Worm (Caenorhabditis elegans) whole organism, young adult: Measurements from ENCODE around the gene spp-4.

Source experiments
- B0035.1 ChIP-seq: sonication (generic microtip); optimal IDR thresholded peaks from 2 replicates; lab custom pipeline; 2016; ENCODE audit warnings: missing genetic modification characterization, mild to moderate bottlenecking, missing compliant biosample characterization, missing genotype, missing genetic modification reagents
- C17E4.6 ChIP-seq: fragments of 200-800 bp; sonication (Bioruptor generic); IDR thresholded peaks from 2 replicates; pipeline ENCODE4 v1.3.6; 2022; ENCODE audit warnings: missing genetic modification reagents, missing genetic modification characterization, missing compliant biosample characterization
- F23B12.7 ChIP-seq: sonication (generic microtip); optimal IDR thresholded peaks from 2 replicates; lab custom pipeline; 2017; ENCODE audit warnings: missing genetic modification characterization, mild to moderate bottlenecking, missing compliant biosample characterization, antibody characterized with exemption, moderate library complexity; ENCODE audit not compliant: insufficient read depth
- F49E8.2 ChIP-seq: sonication (generic microtip); optimal IDR thresholded peaks from 3 replicates; lab custom pipeline; 2017; ENCODE audit warnings: missing genetic modification characterization, mild to moderate bottlenecking, missing compliant biosample characterization, antibody characterized with exemption, moderate library complexity; ENCODE audit not compliant: insufficient read depth
- F57C9.4 ChIP-seq: sonication (generic microtip); optimal IDR thresholded peaks from 2 replicates; lab custom pipeline; 2017; ENCODE audit warnings: mild to moderate bottlenecking, missing genetic modification characterization, missing compliant biosample characterization
- T07F8.4 ChIP-seq: sonication (generic microtip); optimal IDR thresholded peaks from 2 replicates; lab custom pipeline; 2016; ENCODE audit warnings: mild to moderate bottlenecking, missing genetic modification characterization, moderate library complexity, missing compliant biosample characterization
- Y56A3A.18 ChIP-seq: fragments of 200-800 bp; sonication (Bioruptor generic); IDR thresholded peaks from 2 replicates; pipeline ENCODE4 v1.3.6; 2022; ENCODE audit warnings: missing genetic modification reagents, missing genetic modification characterization, missing compliant biosample characterization
- Y67H2A.10 ChIP-seq: fragments of 200-800 bp; sonication (Bioruptor generic); conservative IDR thresholded peaks from 2 replicates; pipeline ENCODE4 v1.3.6; 2022; ENCODE audit warnings: missing genetic modification reagents, missing genetic modification characterization, missing compliant biosample characterization
- Y79H2A.3 ChIP-seq: fragments of 200-800 bp; sonication (Bioruptor generic); conservative IDR thresholded peaks from 2 replicates; pipeline ENCODE4 v1.3.6; 2022; ENCODE audit warnings: missing genetic modification reagents, missing genetic modification characterization, missing compliant biosample characterization
- Y95B8A.8 ChIP-seq: fragments of 200-800 bp; sonication (Bioruptor generic); IDR thresholded peaks from 2 replicates; pipeline ENCODE4 v1.3.6; 2022; ENCODE audit warnings: missing genetic modification reagents, missing genetic modification characterization, missing compliant biosample characterization
- ZK185.1 ChIP-seq: sonication (generic microtip); optimal IDR thresholded peaks from 2 replicates; lab custom pipeline; 2016; ENCODE audit warnings: mild to moderate bottlenecking, missing genetic modification characterization, missing compliant biosample characterization; ENCODE audit not compliant: poor library complexity, severe bottlenecking
- aptf-3 ChIP-seq: fragments of 200-800 bp; sonication (Bioruptor generic); IDR thresholded peaks from 2 replicates; pipeline ENCODE4 v1.3.6; 2022; ENCODE audit warnings: missing genetic modification characterization, missing compliant biosample characterization
- atf-7 ChIP-seq: sonication (generic microtip); optimal IDR thresholded peaks from 2 replicates; lab custom pipeline; 2017; ENCODE audit warnings: mild to moderate bottlenecking, missing genetic modification characterization, missing compliant biosample characterization
- athp-1 ChIP-seq: sonication (generic microtip); optimal IDR thresholded peaks from 2 replicates; lab custom pipeline; 2017; ENCODE audit warnings: mild to moderate bottlenecking, missing genetic modification characterization, missing compliant biosample characterization
- bed-1 ChIP-seq: fragments of 200-800 bp; sonication (Bioruptor generic); IDR thresholded peaks from 2 replicates; pipeline ENCODE4 v1.3.6; 2022; ENCODE audit warnings: missing genetic modification reagents, missing genetic modification characterization, missing compliant biosample characterization
- ccch-3 ChIP-seq: fragments of 200-800 bp; sonication (Bioruptor generic); optimal IDR thresholded peaks from 2 replicates; lab custom pipeline; 2018; ENCODE audit warnings: mild to moderate bottlenecking, missing genetic modification characterization, missing compliant biosample characterization
- cebp-2 ChIP-seq: fragments of 200-800 bp; sonication (Bioruptor generic); IDR thresholded peaks from 2 replicates; pipeline ENCODE4 v1.3.6; 2022; ENCODE audit warnings: missing genetic modification characterization, missing compliant biosample characterization
- ceh-91 ChIP-seq: fragments of 200-800 bp; sonication (Bioruptor generic); IDR thresholded peaks from 2 replicates; pipeline ENCODE4 v1.3.6; 2022; ENCODE audit warnings: missing genetic modification reagents, missing genetic modification characterization, missing compliant biosample characterization
- dox-1 ChIP-seq: fragments of 200-800 bp; sonication (Bioruptor generic); IDR thresholded peaks from 2 replicates; pipeline ENCODE4 v1.3.6; 2022; ENCODE audit warnings: missing genetic modification reagents, missing genetic modification characterization, missing compliant biosample characterization
- dpl-1 ChIP-seq: fragments of 150-350 bp; optimal IDR thresholded peaks from 2 replicates; lab custom pipeline; 2014; ENCODE audit warnings: missing biosample characterization, missing genetic modification reagents, missing genetic modification characterization
- efl-1 ChIP-seq: fragments of 150-350 bp; optimal IDR thresholded peaks from 2 replicates; lab custom pipeline; 2014; ENCODE audit warnings: missing biosample characterization, missing genetic modification reagents, missing genetic modification characterization
- hrde-1 ChIP-seq: sonication (generic microtip); optimal IDR thresholded peaks from 2 replicates; lab custom pipeline; 2016; ENCODE audit warnings: missing genetic modification characterization, mild to moderate bottlenecking, missing compliant biosample characterization, moderate library complexity, missing genotype, missing genetic modification reagents, borderline replicate concordance
- hsf-1 ChIP-seq: fragments of 200-800 bp; sonication (Bioruptor generic); IDR thresholded peaks from 2 replicates; pipeline ENCODE4 v1.3.6; 2022; ENCODE audit warnings: missing genetic modification reagents, missing genetic modification characterization, missing compliant biosample characterization
- let-607 ChIP-seq, 2 experiments: fragments of 200-800 bp in 1 of 2; sonication (Bioruptor generic) in 1 of 2; sonication (generic microtip) in 1 of 2; optimal IDR thresholded peaks; 2 replicates each; lab custom pipeline; 2016 to 2018; ENCODE audit warnings: mild to moderate bottlenecking in 2 of 2, missing compliant biosample characterization in 2 of 2, missing genetic modification characterization in 2 of 2, moderate library complexity in 2 of 2, missing genotype in 1 of 2
- lin-26 ChIP-seq: fragments of 200-800 bp; sonication (Bioruptor generic); IDR thresholded peaks from 2 replicates; pipeline ENCODE4 v1.3.6; 2022; ENCODE audit warnings: missing genetic modification reagents, missing genetic modification characterization, missing compliant biosample characterization
- lin-40 ChIP-seq: sonication (generic microtip); optimal IDR thresholded peaks from 2 replicates; lab custom pipeline; 2016; ENCODE audit warnings: missing genetic modification characterization, mild to moderate bottlenecking, missing compliant biosample characterization, missing genotype, missing genetic modification reagents
- madf-6 ChIP-seq: fragments of 200-800 bp; sonication (Bioruptor generic); IDR thresholded peaks from 2 replicates; pipeline ENCODE4 v1.3.6; 2022; ENCODE audit warnings: missing genetic modification reagents, missing genetic modification characterization, missing compliant biosample characterization
- madf-8 ChIP-seq: fragments of 200-800 bp; sonication (Bioruptor generic); conservative IDR thresholded peaks from 2 replicates; pipeline ENCODE4 v1.3.6; 2022; ENCODE audit warnings: missing genetic modification reagents, missing genetic modification characterization, missing compliant biosample characterization
- mel-28 ChIP-seq: sonication (generic microtip); optimal IDR thresholded peaks from 2 replicates; lab custom pipeline; 2016; ENCODE audit warnings: borderline replicate concordance, mild to moderate bottlenecking, missing genetic modification characterization, missing compliant biosample characterization
- nfyb-1 ChIP-seq: fragments of 200-800 bp; sonication (Bioruptor generic); IDR thresholded peaks from 2 replicates; pipeline ENCODE4 v1.3.6; 2022; ENCODE audit warnings: missing genetic modification reagents, missing genetic modification characterization, missing compliant biosample characterization
- nhr-179 ChIP-seq: sonication (generic microtip); optimal IDR thresholded peaks from 2 replicates; lab custom pipeline; 2016; ENCODE audit warnings: mild to moderate bottlenecking, missing genetic modification characterization, missing compliant biosample characterization
- nhr-27 ChIP-seq: fragments of 200-800 bp; sonication (Bioruptor generic); optimal IDR thresholded peaks from 2 replicates; lab custom pipeline; 2018; ENCODE audit warnings: mild to moderate bottlenecking, missing genetic modification characterization, moderate library complexity, missing compliant biosample characterization
- nhr-90 ChIP-seq: sonication (generic microtip); optimal IDR thresholded peaks from 2 replicates; lab custom pipeline; 2016; ENCODE audit warnings: missing genotype, mild to moderate bottlenecking, missing genetic modification characterization, missing compliant biosample characterization
- pbrm-1 ChIP-seq: fragments of 200-800 bp; sonication (Bioruptor generic); IDR thresholded peaks from 2 replicates; pipeline ENCODE4 v1.3.6; 2022; ENCODE audit warnings: missing genetic modification reagents, missing genetic modification characterization, missing compliant biosample characterization
- rcor-1 ChIP-seq: fragments of 200-800 bp; sonication (Bioruptor generic); IDR thresholded peaks from 2 replicates; pipeline ENCODE4 v1.3.6; 2022; ENCODE audit warnings: missing genetic modification reagents, missing genetic modification characterization, missing compliant biosample characterization
- snpc-3.4 ChIP-seq: sonication (generic microtip); optimal IDR thresholded peaks from 2 replicates; lab custom pipeline; 2017; ENCODE audit warnings: missing genetic modification characterization, mild to moderate bottlenecking, missing compliant biosample characterization, antibody characterized with exemption, moderate library complexity, missing genotype, missing genetic modification reagents
- snpc-4 ChIP-seq, 5 experiments: fragments of 150-350 bp in 1 of 5; sonication (generic microtip) in 4 of 5; optimal IDR thresholded peaks; 2 replicates each; lab custom pipeline; 2014 to 2018; ENCODE audit warnings: missing genetic modification characterization in 5 of 5, missing biosample characterization in 3 of 5, antibody characterized with exemption in 2 of 5, mild to moderate bottlenecking in 2 of 5, missing compliant biosample characterization in 2 of 5, missing genotype in 2 of 5, moderate library complexity in 2 of 5, missing genetic modification reagents in 1 of 5
- somi-1 ChIP-seq: fragments of 200-800 bp; sonication (Bioruptor generic); optimal IDR thresholded peaks from 2 replicates; lab custom pipeline; 2018; ENCODE audit warnings: mild to moderate bottlenecking, missing genetic modification characterization, missing compliant biosample characterization
- tlf-1 ChIP-seq: fragments of 200-800 bp; sonication (Bioruptor generic); optimal IDR thresholded peaks from 2 replicates; lab custom pipeline; 2018; ENCODE audit warnings: mild to moderate bottlenecking, missing genetic modification characterization, missing compliant biosample characterization
- unc-130 ChIP-seq: sonication (generic microtip); optimal IDR thresholded peaks from 2 replicates; lab custom pipeline; 2016; ENCODE audit warnings: missing genetic modification reagents, missing genetic modification characterization, missing compliant biosample characterization
- xnd-1 ChIP-seq: sonication (generic microtip); optimal IDR thresholded peaks from 2 replicates; lab custom pipeline; 2016; ENCODE audit warnings: missing genotype, missing genetic modification reagents, missing genetic modification characterization, missing compliant biosample characterization
- zfh-2 ChIP-seq: fragments of 200-800 bp; sonication (Bioruptor generic); conservative IDR thresholded peaks from 2 replicates; pipeline ENCODE4 v1.3.6; 2022; ENCODE audit warnings: missing genetic modification reagents, missing genetic modification characterization, missing compliant biosample characterization
- ztf-18 ChIP-seq: sonication (generic microtip); optimal IDR thresholded peaks from 2 replicates; lab custom pipeline; 2016; ENCODE audit warnings: missing genotype, mild to moderate bottlenecking, missing genetic modification characterization, missing compliant biosample characterization
- ztf-25 ChIP-seq: fragments of 200-800 bp; sonication (Bioruptor generic); IDR thresholded peaks from 2 replicates; pipeline ENCODE4 v1.3.6; 2022; ENCODE audit warnings: missing genetic modification reagents, missing genetic modification characterization, missing compliant biosample characterization

The spp-4 gene

DNA sequence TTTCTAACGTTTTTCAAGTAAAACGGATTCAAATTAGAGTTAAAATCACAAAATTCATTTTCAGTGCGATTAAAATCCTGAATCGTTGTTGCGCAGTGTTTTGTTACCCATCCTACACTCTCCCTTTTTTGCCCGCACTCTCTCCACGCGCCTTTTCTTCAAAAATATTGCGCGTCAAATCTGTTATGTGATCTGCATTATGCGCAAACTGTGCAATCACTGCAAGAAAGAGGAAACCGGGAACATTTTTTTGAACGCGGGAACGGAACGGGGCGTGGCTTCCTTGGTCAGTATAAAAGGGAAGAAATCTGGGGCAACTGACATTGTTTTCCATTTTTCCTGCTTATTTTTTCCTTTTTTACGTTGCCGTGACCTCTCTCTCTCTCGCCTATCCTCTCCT lies 21.8 kb upstream of the spp-4 start:
- TF ChIP-seq rcor-1: 0 out of 2 replicates have a peak, but pooled peaks have one; percentile 23
- no peak for TF ChIP-seq hrde-1 (tag; lab: Kevin White, UChicago)
- TF ChIP-seq madf-6 (GFP tag; lab: Robert Waterston, UW): peak; percentile 63
- peak; percentile 70 for TF ChIP-seq efl-1 (GFP tag; lab: Kevin White, UChicago)
- no peak for TF ChIP-seq aptf-3 (GFP tag; lab: Robert Waterston, UW)
- TF ChIP-seq dpl-1: peak; percentile 3
- no peak for TF ChIP-seq pbrm-1 (GFP tag; lab: Robert Waterston, UW)
- peak; percentile 23; the same call in 1 of the 2 replicates for TF ChIP-seq madf-8
- no peak for TF ChIP-seq ZK185.1 (tag; lab: Kevin White, UChicago)

ce11 chrX:7334302-7334724 lies 15.8 kb upstream of the spp-4 start, which contains the start of gene epg-7:
TSS of gene epg-7 (plus strand) at chrX:7334714.
- TF ChIP-seq ztf-18 (tag; lab: Kevin White, UChicago) (peak; percentile 57), unc-130 (GFP tag; lab: Kevin White, UChicago) (no peak), rcor-1 (peak; percentile 82), snpc-4 (GFP tag; optimal IDR thresholded peaks at IDR 0.05; lab: Kevin White, UChicago) (peak; percentile 33), snpc-4 (tag; optimal IDR thresholded peaks at IDR 0.05; lab: Kevin White, UChicago) (peak; percentile 50 to 72 (median 62)), F49E8.2 (tag; lab: Kevin White, UChicago) (no peak), B0035.1 (no peak), nhr-179 (tag; lab: Kevin White, UChicago) (no peak), Y67H2A.10 (no peak), ccch-3 (GFP tag; lab: Kevin White, UChicago) (no peak), Y56A3A.18 (GFP tag; lab: Robert Waterston, UW) (0 out of 2 replicates have a peak, but pooled peaks have one; percentile 51), efl-1 (GFP tag; lab: Kevin White, UChicago) (no peak), nhr-90 (tag; lab: Kevin White, UChicago) (peak; percentile 40), pbrm-1 (GFP tag; lab: Robert Waterston, UW) (peak; percentile 78), let-607 (tag; optimal IDR thresholded peaks at IDR 0.05; lab: Kevin White, UChicago) (peak; percentile 50 to 79), Y79H2A.3 (GFP tag; lab: Robert Waterston, UW) (no peak), athp-1 (tag; lab: Kevin White, UChicago) (peak; percentile 85), somi-1 (GFP tag; lab: Kevin White, UChicago) (peak; percentile 81), F57C9.4 (tag; lab: Kevin White, UChicago) (no peak), lin-40 (peak; percentile 96), cebp-2 (GFP tag; lab: Robert Waterston, UW) (0 out of 2 replicates have a peak, but pooled peaks have one; percentile 60), ztf-25 (0 out of 2 replicates have a peak, but pooled peaks have one; percentile 26), C17E4.6 (GFP tag; lab: Robert Waterston, UW) (no peak), F23B12.7 (peak; percentile 49), atf-7 (peak; percentile 83), madf-6 (GFP tag; lab: Robert Waterston, UW) (no peak; the same call in 1 of the 2 replicates), snpc-3.4 (tag; lab: Kevin White, UChicago) (peak; percentile 2), bed-1 (no peak), xnd-1 (tag; lab: Kevin White, UChicago) (no peak), tlf-1 (GFP tag; lab: Kevin White, UChicago) (peak; percentile 62), zfh-2 (GFP tag; lab: Robert Waterston, UW) (peak; percentile 98), nhr-27 (no peak), hsf-1 (GFP tag; lab: Robert Waterston, UW) (no peak), Y95B8A.8 (GFP tag; lab: Robert Waterston, UW) (0 out of 2 replicates have a peak, but pooled peaks have one; percentile 35), lin-26 (GFP tag; lab: Robert Waterston, UW) (no peak), madf-8 (no peak), ceh-91 (GFP tag; lab: Robert Waterston, UW) (no peak), mel-28 (tag; lab: Kevin White, UChicago) (no peak), nfyb-1 (GFP tag; lab: Robert Waterston, UW) (peak; percentile 93), T07F8.4 (tag; lab: Kevin White, UChicago) (no peak), dox-1 (GFP tag; lab: Robert Waterston, UW) (peak; percentile 91)
